Worm (Caenorhabditis elegans): Measurements from ENCODE around the gene cyn-1.

cyn-1 gene

DNA sequence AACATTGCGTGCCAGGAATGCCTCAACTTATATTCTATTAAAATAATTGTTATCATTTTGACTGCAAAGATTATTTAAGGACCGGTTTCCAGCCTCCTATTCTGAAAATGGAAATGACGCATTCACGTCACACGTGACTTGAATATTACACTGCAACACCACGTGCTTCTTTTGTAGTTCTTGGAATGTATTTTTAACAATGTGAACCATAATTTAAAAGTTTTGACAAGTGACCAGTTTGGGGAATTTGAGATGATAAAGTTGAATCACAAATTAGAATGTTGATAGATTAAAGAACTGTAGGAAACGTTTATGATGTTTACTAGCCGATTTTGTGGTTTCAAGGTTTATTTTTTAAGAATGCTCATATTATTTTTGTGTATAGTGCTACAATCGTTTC lies 14.2 kb upstream of the cyn-1 start, which contains the start of gene F47B8.10:
TSS of gene F47B8.10 (plus strand) at position 301 of the 400 bp plus-strand sequence.
- TF ChIP-seq unc-120 (tag; optimal IDR thresholded peaks at IDR 0.05; ENCODE audit: poor library complexity, severe bottlenecking) = no peak
- no peak for TF ChIP-seq ceh-43 (GFP tag; optimal IDR thresholded peaks at IDR 0.05)
- no peak for TF ChIP-seq drap-1 (GFP tag; optimal IDR thresholded peaks at IDR 0.05)
- no peak for TF ChIP-seq nhr-12 (tag; optimal IDR thresholded peaks at IDR 0.05)
- TF ChIP-seq ceh-83 (GFP tag; optimal IDR thresholded peaks at IDR 0.05) = no peak
- TF ChIP-seq unc-39 (tag; optimal IDR thresholded peaks at IDR 0.05) = no peak
- TF ChIP-seq sem-2 (GFP tag; optimal IDR thresholded peaks at IDR 0.05) = no peak
- no peak for TF ChIP-seq pha-4 (tag; optimal IDR thresholded peaks at IDR 0.05)
- no peak for TF ChIP-seq unc-62 (GFP tag; optimal IDR thresholded peaks at IDR 0.05)
- TF ChIP-seq mep-1 (tag; optimal IDR thresholded peaks at IDR 0.05) = no peak
- TF ChIP-seq ztf-11 (tag; optimal IDR thresholded peaks at IDR 0.05) = no peak
- no peak for TF ChIP-seq M03D4.4 (tag; optimal IDR thresholded peaks at IDR 0.05)
- no peak for TF ChIP-seq tbx-8 (GFP tag; optimal IDR thresholded peaks at IDR 0.05)

ce11 chrV:14347234-14347826 lies 8.5 kb upstream of the cyn-1 start, which contains the start of gene cept-2:
cept-2 (plus strand) TSS chrV:14347766.
- TF ChIP-seq elt-1 (tag; optimal IDR thresholded peaks at IDR 0.05; ENCODE audit: borderline replicate concordance, insufficient read depth) = no peak
- peak; percentile 86 for TF ChIP-seq nhr-237 (tag; optimal IDR thresholded peaks at IDR 0.05)
- TF ChIP-seq tbx-8 (GFP tag; optimal IDR thresholded peaks at IDR 0.05) = no peak
- peak; percentile 58 for TF ChIP-seq pha-4 (tag; optimal IDR thresholded peaks at IDR 0.05)
- TF ChIP-seq cnd-1 (tag; optimal IDR thresholded peaks at IDR 0.05) = peak; percentile 2
- TF ChIP-seq mls-2 (tag; optimal IDR thresholded peaks at IDR 0.05) = no peak
- no peak for TF ChIP-seq ham-2 (GFP tag; optimal IDR thresholded peaks at IDR 0.05)
- TF ChIP-seq unc-39 (tag; optimal IDR thresholded peaks at IDR 0.05) = no peak
- TF ChIP-seq mep-1 (tag; optimal IDR thresholded peaks at IDR 0.05) = peak; percentile 97
- peak; percentile 70 for TF ChIP-seq lin-13 (tag; optimal IDR thresholded peaks at IDR 0.05)
- TF ChIP-seq ceh-43 (GFP tag; optimal IDR thresholded peaks at IDR 0.05) = no peak
- TF ChIP-seq hlh-1 (tag; optimal IDR thresholded peaks at IDR 0.05) = peak; percentile 40
- TF ChIP-seq nhr-76 (tag; optimal IDR thresholded peaks at IDR 0.05) = no peak
- no peak for TF ChIP-seq blmp-1 (tag; optimal IDR thresholded peaks at IDR 0.05)
- no peak for TF ChIP-seq snpc-4 (tag; optimal IDR thresholded peaks at IDR 0.05)
- peak; percentile 27 for TF ChIP-seq unc-62 (GFP tag; optimal IDR thresholded peaks at IDR 0.05)
- TF ChIP-seq sptf-1 (tag; optimal IDR thresholded peaks at IDR 0.05) = peak; percentile 56
- peak; percentile 8 for TF ChIP-seq nhr-2 (tag; optimal IDR thresholded peaks at IDR 0.05)
- peak; percentile 84 for TF ChIP-seq lsy-2 (tag; optimal IDR thresholded peaks at IDR 0.05)
- peak; percentile 12 for TF ChIP-seq ceh-39 (tag; optimal IDR thresholded peaks at IDR 0.05)
- TF ChIP-seq elt-3 (tag; optimal IDR thresholded peaks at IDR 0.05) = no peak
- TF ChIP-seq ceh-83 (GFP tag; optimal IDR thresholded peaks at IDR 0.05) = no peak
- TF ChIP-seq nhr-12 (tag; optimal IDR thresholded peaks at IDR 0.05) = no peak
- TF ChIP-seq flh-1 (GFP tag; optimal IDR thresholded peaks at IDR 0.05) = no peak
- no peak for TF ChIP-seq unc-120 (tag; optimal IDR thresholded peaks at IDR 0.05; ENCODE audit: poor library complexity, severe bottlenecking)
- peak; percentile 49 for TF ChIP-seq drap-1 (GFP tag; optimal IDR thresholded peaks at IDR 0.05)
- no peak for TF ChIP-seq sem-2 (GFP tag; optimal IDR thresholded peaks at IDR 0.05)
- no peak for TF ChIP-seq mab-5 (tag; optimal IDR thresholded peaks at IDR 0.05)
- TF ChIP-seq ces-1 (GFP tag; optimal IDR thresholded peaks at IDR 0.05) = no peak
- no peak for TF ChIP-seq nhr-28 (tag; optimal IDR thresholded peaks at IDR 0.05)
- no peak for TF ChIP-seq ztf-11 (tag; optimal IDR thresholded peaks at IDR 0.05)
- no peak for TF ChIP-seq M03D4.4 (tag; optimal IDR thresholded peaks at IDR 0.05)
- TF ChIP-seq lin-32 (GFP tag; optimal IDR thresholded peaks at IDR 0.05) = no peak
- no peak for TF ChIP-seq zip-8 (tag; optimal IDR thresholded peaks at IDR 0.05)
- no peak for TF ChIP-seq bed-3 (GFP tag; optimal IDR thresholded peaks at IDR 0.05)

DNA sequence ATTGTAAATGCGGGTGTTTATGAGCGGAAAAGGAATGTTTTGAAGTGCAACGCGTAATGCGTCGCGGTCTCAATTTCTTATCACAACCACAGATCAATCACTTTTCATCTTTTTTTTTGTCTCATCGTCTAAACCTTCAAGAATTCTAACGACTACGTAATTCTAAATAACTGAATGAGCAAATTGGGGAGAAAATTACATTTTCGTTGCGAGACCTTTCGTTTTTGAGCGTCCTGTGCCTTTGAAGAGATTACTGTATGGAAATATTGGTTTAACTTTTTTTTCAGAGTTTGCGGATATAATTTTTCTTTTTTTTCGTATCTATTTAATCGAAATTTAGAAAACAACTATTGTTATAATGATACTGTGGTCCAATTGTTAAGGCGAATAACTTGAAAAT lies 5.4 kb upstream of the cyn-1 start:
- TF ChIP-seq nhr-12 (tag; optimal IDR thresholded peaks at IDR 0.05) = no peak
- no peak for TF ChIP-seq nhr-28 (tag; optimal IDR thresholded peaks at IDR 0.05)
- TF ChIP-seq M03D4.4 (tag; optimal IDR thresholded peaks at IDR 0.05) = no peak
- TF ChIP-seq nhr-2 (tag; optimal IDR thresholded peaks at IDR 0.05) = no peak
- no peak for TF ChIP-seq nhr-76 (tag; optimal IDR thresholded peaks at IDR 0.05)
- TF ChIP-seq ceh-43 (GFP tag; optimal IDR thresholded peaks at IDR 0.05) = no peak
- no peak for TF ChIP-seq ceh-83 (GFP tag; optimal IDR thresholded peaks at IDR 0.05)
- no peak for TF ChIP-seq elt-1 (tag; optimal IDR thresholded peaks at IDR 0.05; ENCODE audit: borderline replicate concordance, insufficient read depth)
- no peak for TF ChIP-seq flh-1 (GFP tag; optimal IDR thresholded peaks at IDR 0.05)
- no peak for TF ChIP-seq pha-4 (tag; optimal IDR thresholded peaks at IDR 0.05)
- TF ChIP-seq unc-120 (tag; optimal IDR thresholded peaks at IDR 0.05; ENCODE audit: poor library complexity, severe bottlenecking) = no peak
- TF ChIP-seq ceh-39 (tag; optimal IDR thresholded peaks at IDR 0.05) = no peak
- no peak for TF ChIP-seq sptf-1 (tag; optimal IDR thresholded peaks at IDR 0.05)
- TF ChIP-seq mep-1 (tag; optimal IDR thresholded peaks at IDR 0.05) = no peak
- TF ChIP-seq snpc-4 (tag; optimal IDR thresholded peaks at IDR 0.05) = no peak
- no peak for TF ChIP-seq tbx-8 (GFP tag; optimal IDR thresholded peaks at IDR 0.05)
- TF ChIP-seq zip-8 (tag; optimal IDR thresholded peaks at IDR 0.05) = no peak

Data from whole organism, mixed stage, embryonic.